Worm (Caenorhabditis elegans): ENCODE results near the gene Y47D3B.12.

The Y47D3B.12 gene

DNA sequence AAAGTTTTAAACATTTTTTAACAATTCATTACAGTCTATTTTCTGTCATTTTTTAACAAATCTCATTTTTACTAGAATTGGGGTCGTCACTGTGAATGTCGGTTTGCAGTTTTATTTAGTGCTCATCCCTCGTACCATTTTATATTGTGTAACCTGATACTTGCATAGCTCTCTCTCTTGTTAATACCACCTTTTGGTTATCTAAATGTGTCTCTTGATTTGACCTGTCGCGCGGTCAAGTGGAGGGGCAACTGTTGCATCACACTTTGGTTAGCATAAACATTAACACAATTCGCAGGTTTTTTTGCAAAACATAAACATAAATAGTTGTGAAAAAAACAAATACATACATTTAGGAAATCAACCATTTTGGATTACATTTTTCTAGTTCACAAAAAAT lies 44.0 kb downstream of the Y47D3B.12 start:
- no peak for TF ChIP-seq unc-62 (GFP tag; optimal IDR thresholded peaks at IDR 0.05)
- TF ChIP-seq snpc-4 (tag; optimal IDR thresholded peaks at IDR 0.05), result no peak
- TF ChIP-seq ztf-11 (tag; optimal IDR thresholded peaks at IDR 0.05), result no peak
- no peak for TF ChIP-seq fos-1 (tag; optimal IDR thresholded peaks at IDR 0.05)
- no peak for TF ChIP-seq nhr-11 (tag; optimal IDR thresholded peaks at IDR 0.05)
- TF ChIP-seq lin-39 (tag; optimal IDR thresholded peaks at IDR 0.05), result no peak
- no peak for TF ChIP-seq jun-1 (tag; optimal IDR thresholded peaks at IDR 0.05)
- no peak for TF ChIP-seq fkh-2 (tag; optimal IDR thresholded peaks at IDR 0.05)
- TF ChIP-seq ZK546.5 (tag; optimal IDR thresholded peaks at IDR 0.05), result no peak
- TF ChIP-seq nfya-1 (tag; optimal IDR thresholded peaks at IDR 0.05; ENCODE audit: insufficient read depth), result no peak
- TF ChIP-seq fkh-10 (GFP tag; optimal IDR thresholded peaks at IDR 0.05), result no peak
- no peak for TF ChIP-seq ceh-28 (tag; optimal IDR thresholded peaks at IDR 0.05)
- no peak for TF ChIP-seq mdl-1 (tag; optimal IDR thresholded peaks at IDR 0.05)
- TF ChIP-seq nhr-23 (tag; optimal IDR thresholded peaks at IDR 0.05), result no peak
- no peak for TF ChIP-seq sea-2 (GFP tag; optimal IDR thresholded peaks at IDR 0.05)
- no peak for TF ChIP-seq lin-15B (tag; optimal IDR thresholded peaks at IDR 0.05)
- TF ChIP-seq nhr-237 (tag; optimal IDR thresholded peaks at IDR 0.05), result no peak
- no peak for TF ChIP-seq nhr-67 (tag; optimal IDR thresholded peaks at IDR 0.05)

DNA sequence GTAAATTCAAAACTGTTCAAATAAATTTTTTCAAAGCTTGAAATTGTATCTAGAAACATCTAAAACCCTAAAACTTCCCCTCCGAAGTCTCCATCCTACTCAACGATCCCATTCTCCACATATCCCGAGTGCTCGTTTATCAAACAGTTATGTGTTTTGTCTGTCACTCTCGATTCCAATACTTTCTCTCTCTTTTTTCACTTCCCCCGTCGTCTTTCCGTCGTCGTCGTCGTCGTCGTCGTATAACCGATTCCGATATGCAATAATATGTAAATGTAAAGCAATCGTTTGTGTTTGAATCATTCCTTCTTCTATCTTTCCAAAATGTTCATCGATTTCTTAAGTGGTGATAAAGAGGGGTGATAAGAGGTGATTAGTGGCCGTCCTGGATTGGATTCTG lies 45.5 kb downstream of the Y47D3B.12 start:
- TF ChIP-seq egl-5 (tag; optimal IDR thresholded peaks at IDR 0.05), result peak; percentile 99
- TF ChIP-seq ZK546.5 (tag; optimal IDR thresholded peaks at IDR 0.05), result no peak

ce11 chrIII:11451380-11451779 lies 48.6 kb downstream of the Y47D3B.12 start:
- TF ChIP-seq fkh-10 (GFP tag; optimal IDR thresholded peaks at IDR 0.05) (no peak), unc-39 (tag; optimal IDR thresholded peaks at IDR 0.05) (no peak), ZK546.5 (tag; optimal IDR thresholded peaks at IDR 0.05) (no peak), skn-1 (tag; optimal IDR thresholded peaks at IDR 0.05) (no peak), elt-2 (tag; optimal IDR thresholded peaks at IDR 0.05) (peak; percentile 16)

DNA sequence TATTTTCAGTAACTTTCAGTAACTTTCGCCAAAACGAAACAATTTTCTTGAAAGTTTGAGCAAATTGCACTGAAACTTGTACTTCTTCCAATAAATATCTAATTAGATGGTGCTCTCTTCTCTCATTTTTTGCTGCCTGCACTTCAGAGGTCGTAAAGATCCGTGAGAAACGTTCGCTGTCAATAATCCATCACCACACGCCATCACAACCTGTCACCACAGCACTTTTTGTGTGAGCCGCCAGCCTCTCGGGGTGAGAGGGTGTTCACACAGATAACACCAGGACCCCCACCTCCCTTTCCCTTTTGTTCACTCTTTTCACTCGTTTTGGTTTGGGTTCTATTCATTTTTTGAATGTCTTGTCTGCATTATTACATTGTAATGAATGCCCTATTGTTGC lies 49.7 kb downstream of the Y47D3B.12 start:
- TF ChIP-seq nhr-25 (tag; optimal IDR thresholded peaks at IDR 0.05) (no peak), elt-2 (tag; optimal IDR thresholded peaks at IDR 0.05) (no peak), pqm-1 (tag; optimal IDR thresholded peaks at IDR 0.05) (no peak), ceh-9 (tag; optimal IDR thresholded peaks at IDR 0.05) (no peak), lin-15B (tag; optimal IDR thresholded peaks at IDR 0.05) (no peak), hmg-11 (tag; optimal IDR thresholded peaks at IDR 0.05) (no peak), lsy-12 (tag; optimal IDR thresholded peaks at IDR 0.05) (no peak), skn-1 (tag; optimal IDR thresholded peaks at IDR 0.05) (no peak), ceh-82 (tag; optimal IDR thresholded peaks at IDR 0.05) (no peak), fkh-2 (tag; optimal IDR thresholded peaks at IDR 0.05) (no peak), mml-1 (tag; optimal IDR thresholded peaks at IDR 0.05) (no peak), nhr-237 (tag; optimal IDR thresholded peaks at IDR 0.05) (no peak), aly-2 (tag; optimal IDR thresholded peaks at IDR 0.05) (no peak)

All from whole organism, L3 larva.